Worm (Caenorhabditis elegans) whole organism, mixed stage, embryonic: ENCODE measurements around the gene abu-10.

ENCODE experiments used
- elt-1 ChIP-seq: sonication (generic microtip); optimal IDR thresholded peaks from 2 replicates; lab custom pipeline; 2017; ENCODE audit warnings: missing genetic modification characterization, mild to moderate bottlenecking, missing compliant biosample characterization, antibody characterized with exemption, moderate library complexity, borderline replicate concordance; ENCODE audit not compliant: insufficient read depth
- mab-5 ChIP-seq: fragments of 150-350 bp; optimal IDR thresholded peaks from 2 replicates; lab custom pipeline; 2014; ENCODE audit warnings: missing biosample characterization, missing genetic modification characterization
- mep-1 ChIP-seq: fragments of 150-350 bp; optimal IDR thresholded peaks from 2 replicates; lab custom pipeline; 2017; ENCODE audit warnings: missing biosample characterization, missing genetic modification reagents, missing genetic modification characterization, inconsistent platforms
- nhr-12 ChIP-seq: fragments of 150-350 bp; optimal IDR thresholded peaks from 2 replicates; lab custom pipeline; 2014; ENCODE audit warnings: missing biosample characterization, missing genetic modification characterization
- nhr-76 ChIP-seq: sonication (generic microtip); optimal IDR thresholded peaks from 2 replicates; lab custom pipeline; 2017; ENCODE audit warnings: missing biosample characterization, missing genetic modification characterization

Gene abu-10

DNA sequence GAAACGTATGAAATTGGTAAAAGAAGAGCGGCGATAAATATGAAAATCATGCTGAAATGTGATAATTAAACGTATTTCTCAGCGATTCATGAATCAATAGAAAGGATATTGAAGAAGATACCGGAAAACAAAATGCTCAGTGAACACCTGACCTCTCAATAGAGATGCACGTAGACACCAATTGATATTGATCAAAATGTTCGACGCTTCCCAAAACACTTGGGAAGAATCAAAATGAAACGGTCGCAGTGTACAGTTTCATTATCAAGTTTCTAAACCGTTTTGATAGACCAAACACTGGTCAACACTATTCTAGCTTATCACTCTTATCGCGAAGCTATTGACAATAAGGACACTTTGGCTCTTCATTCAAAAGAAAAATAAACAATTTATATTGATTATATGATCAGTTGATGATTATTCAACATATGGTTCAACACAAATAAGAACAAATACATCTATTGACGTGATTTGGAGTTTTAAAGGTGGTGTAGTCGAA lies 44.5 kb downstream of the abu-10 start, which contains the start of gene ttr-48:
ttr-48 (minus strand) TSS at position 51 of the 499 bp plus-strand sequence.
- no peak for TF ChIP-seq mab-5 (tag; lab: Kevin White, UChicago)
- TF ChIP-seq mep-1: no peak
- TF ChIP-seq nhr-76: no peak
- TF ChIP-seq elt-1: no peak
- no peak for TF ChIP-seq nhr-12 (tag; lab: Kevin White, UChicago)
